Fruit fly (Drosophila melanogaster) whole organism, embryonic: ENCODE measurements around the gene Utx.

ENCODE experiments used
- Atf3 ChIP-seq: fragments of 200-800 bp; sonication (Bioruptor generic); optimal IDR thresholded peaks from 3 replicates; lab custom pipeline; 2016; ENCODE audit warnings: missing biosample characterization, missing genetic modification characterization
- CG10147 ChIP-seq: fragments of 200-800 bp; sonication (Bioruptor generic); optimal IDR thresholded peaks from 2 replicates; lab custom pipeline; 2019; ENCODE audit warnings: missing biosample characterization, mild to moderate bottlenecking, missing genetic modification characterization, moderate library complexity
- CG10462 ChIP-seq: fragments of 200-800 bp; sonication (Bioruptor generic); optimal IDR thresholded peaks from 2 replicates; lab custom pipeline; 2016; ENCODE audit warnings: missing biosample characterization, missing genetic modification characterization
- CG12744 ChIP-seq: fragments of 200-800 bp; sonication (Bioruptor generic); optimal IDR thresholded peaks from 2 replicates; lab custom pipeline; 2016; ENCODE audit warnings: missing biosample characterization, missing genetic modification characterization
- CG13424 ChIP-seq: fragments of 200-800 bp; sonication (Bioruptor generic); optimal IDR thresholded peaks from 2 replicates; lab custom pipeline; 2019; ENCODE audit warnings: missing biosample characterization, mild to moderate bottlenecking, missing genetic modification characterization, moderate library complexity
- CG13624 ChIP-seq: fragments of 200-800 bp; sonication (Bioruptor generic); optimal IDR thresholded peaks from 2 replicates; lab custom pipeline; 2016; ENCODE audit warnings: missing biosample characterization, missing genetic modification characterization
- CG14014 ChIP-seq: fragments of 200-800 bp; sonication (Bioruptor generic); IDR thresholded peaks from 2 replicates; pipeline ENCODE4 v1.3.6; 2022; ENCODE audit warnings: missing biosample characterization, missing genetic modification characterization
- CG1529 ChIP-seq: fragments of 200-800 bp; sonication (Bioruptor generic); optimal IDR thresholded peaks from 3 replicates; lab custom pipeline; 2018; ENCODE audit warnings: missing biosample characterization, missing genetic modification characterization
- CG16813 ChIP-seq: fragments of 200-800 bp; sonication (Bioruptor generic); IDR thresholded peaks from 3 replicates; pipeline ENCODE4 v1.3.6; 2022; ENCODE audit warnings: missing biosample characterization, missing genetic modification characterization; ENCODE audit not compliant: partially characterized antibody
- CG2120 ChIP-seq: fragments of 200-800 bp; sonication (Bioruptor generic); optimal IDR thresholded peaks from 3 replicates; lab custom pipeline; 2016; ENCODE audit warnings: missing biosample characterization, missing genetic modification characterization
- CG31388 ChIP-seq: fragments of 200-800 bp; sonication (Bioruptor generic); optimal IDR thresholded peaks from 2 replicates; lab custom pipeline; 2016; ENCODE audit warnings: missing biosample characterization, missing genetic modification characterization
- CG33557 ChIP-seq: fragments of 200-800 bp; sonication (Bioruptor generic); optimal IDR thresholded peaks from 2 replicates; lab custom pipeline; 2019; ENCODE audit warnings: missing biosample characterization, mild to moderate bottlenecking, missing genetic modification characterization, moderate library complexity
- CG34224 ChIP-seq: fragments of 200-800 bp; sonication (Bioruptor generic); IDR thresholded peaks from 3 replicates; pipeline ENCODE4 v1.3.6; 2022; ENCODE audit warnings: missing biosample characterization, missing genetic modification characterization; ENCODE audit not compliant: partially characterized antibody
- CG7357 ChIP-seq: fragments of 200-800 bp; sonication (Bioruptor generic); IDR thresholded peaks from 3 replicates; pipeline ENCODE4 v1.3.6; 2022; ENCODE audit warnings: missing biosample characterization, missing genetic modification characterization
- CG8924 ChIP-seq: fragments of 200-800 bp; optimal IDR thresholded peaks from 3 replicates; lab custom pipeline; 2019; ENCODE audit warnings: missing biosample characterization, mild to moderate bottlenecking, missing genetic modification characterization, moderate library complexity
- Chrac-16 ChIP-seq: fragments of 200-800 bp; sonication (Bioruptor generic); optimal IDR thresholded peaks from 3 replicates; lab custom pipeline; 2016; ENCODE audit warnings: missing biosample characterization, missing genetic modification characterization
- D ChIP-seq, 2 experiments: fragments of 200-800 bp in 1 of 2; fragments of >200 bp in 1 of 2; sonication (Bioruptor generic) in 1 of 2; optimal IDR thresholded peaks; 2 replicates in 1 of 2; 3 replicates in 1 of 2; lab custom pipeline; 2017; ENCODE audit warnings: mild to moderate bottlenecking in 1 of 2, missing biosample characterization in 1 of 2, missing genetic modification characterization in 1 of 2, missing genetic modification reagents in 1 of 2
- Dfd ChIP-seq, 2 experiments: fragments of >200 bp; optimal IDR thresholded peaks; 2 replicates each; lab custom pipeline; 2017; ENCODE audit warnings: missing biosample characterization in 2 of 2, missing genetic modification characterization in 2 of 2
- Drgx ChIP-seq: fragments of 200-800 bp; sonication (Bioruptor generic); IDR thresholded peaks from 2 replicates; pipeline ENCODE4 v1.3.6; 2022; ENCODE audit warnings: missing biosample characterization, missing genetic modification characterization
- Fer2 ChIP-seq: fragments of 200-800 bp; sonication (Bioruptor generic); optimal IDR thresholded peaks from 2 replicates; lab custom pipeline; 2018; ENCODE audit warnings: missing biosample characterization, mild to moderate bottlenecking, missing genetic modification characterization, moderate library complexity
- Hr51 ChIP-seq, 2 experiments: fragments of 200-800 bp; sonication (Bioruptor generic); optimal IDR thresholded peaks; 2 replicates in 1 of 2; 3 replicates in 1 of 2; lab custom pipeline; 2016 to 2018; ENCODE audit warnings: missing biosample characterization in 2 of 2, missing genetic modification characterization in 2 of 2, mild to moderate bottlenecking in 1 of 2, moderate library complexity in 1 of 2
- Lhr ChIP-seq: fragments of 200-800 bp; sonication (Bioruptor generic); optimal IDR thresholded peaks from 3 replicates; lab custom pipeline; 2017; ENCODE audit warnings: mild to moderate bottlenecking, missing biosample characterization, missing genetic modification reagents, missing genetic modification characterization
- Meics ChIP-seq: fragments of 200-800 bp; sonication (Bioruptor generic); optimal IDR thresholded peaks from 2 replicates; lab custom pipeline; 2017; ENCODE audit warnings: missing biosample characterization, mild to moderate bottlenecking, missing genetic modification characterization
- NC2α ChIP-seq: fragments of 200-800 bp; sonication (Bioruptor generic); optimal IDR thresholded peaks from 2 replicates; lab custom pipeline; 2016; ENCODE audit warnings: missing biosample characterization, missing genetic modification characterization
- Nf-YA ChIP-seq: fragments of 200-800 bp; sonication (Bioruptor generic); IDR thresholded peaks from 2 replicates; pipeline ENCODE4 v1.3.6; 2022; ENCODE audit warnings: missing biosample characterization, missing genetic modification characterization
- Oli ChIP-seq: fragments of 200-800 bp; sonication (Bioruptor generic); optimal IDR thresholded peaks from 2 replicates; lab custom pipeline; 2018; ENCODE audit warnings: missing biosample characterization, mild to moderate bottlenecking, missing genetic modification characterization, moderate library complexity
- Pdp1 ChIP-seq, 2 experiments: fragments of 200-800 bp; sonication (Bioruptor generic); optimal IDR thresholded peaks; 3 replicates each; lab custom pipeline; 2016; ENCODE audit warnings: missing biosample characterization in 2 of 2, missing genetic modification characterization in 2 of 2, mild to moderate bottlenecking in 1 of 2, moderate library complexity in 1 of 2
- Ravus ChIP-seq: fragments of 200-800 bp; sonication (Bioruptor generic); IDR thresholded peaks from 2 replicates; pipeline ENCODE4 v1.3.6; 2022; ENCODE audit warnings: missing biosample characterization, missing genetic modification characterization
- Sry-δ ChIP-seq: fragments of 200-800 bp; sonication (Bioruptor generic); optimal IDR thresholded peaks from 2 replicates; lab custom pipeline; 2016; ENCODE audit warnings: missing biosample characterization, missing genetic modification characterization
- Tbp ChIP-seq: fragments of >200 bp; optimal IDR thresholded peaks from 2 replicates; lab custom pipeline; 2018; ENCODE audit warnings: missing biosample characterization, missing genetic modification characterization
- abd-A ChIP-seq: fragments of 200-800 bp; sonication (Bioruptor generic); optimal IDR thresholded peaks from 3 replicates; lab custom pipeline; 2019; ENCODE audit warnings: missing biosample characterization, mild to moderate bottlenecking, missing genetic modification characterization, moderate library complexity
- cg ChIP-seq: fragments of 200-800 bp; sonication (Bioruptor generic); optimal IDR thresholded peaks from 3 replicates; lab custom pipeline; 2019; ENCODE audit warnings: missing biosample characterization, mild to moderate bottlenecking, missing genetic modification characterization, moderate library complexity
- ci ChIP-seq: fragments of 200-800 bp; sonication (Bioruptor generic); IDR thresholded peaks from 3 replicates; pipeline ENCODE4 v1.3.6; 2022; ENCODE audit warnings: missing biosample characterization, missing genetic modification characterization
- dysf ChIP-seq: fragments of 200-800 bp; sonication (Bioruptor generic); IDR thresholded peaks from 3 replicates; pipeline ENCODE4 v1.3.6; 2022; ENCODE audit warnings: missing biosample characterization, missing genetic modification characterization
- en ChIP-seq: fragments of 200-800 bp; sonication (Bioruptor generic); optimal IDR thresholded peaks from 2 replicates; lab custom pipeline; 2016; ENCODE audit warnings: missing biosample characterization, missing genetic modification characterization
- ham ChIP-seq: fragments of 200-800 bp; sonication (Bioruptor generic); IDR thresholded peaks from 2 replicates; pipeline ENCODE4 v1.3.6; 2022; ENCODE audit warnings: missing biosample characterization, missing genetic modification characterization
- hb ChIP-seq: fragments of 200-800 bp; sonication (Bioruptor generic); IDR thresholded peaks from 3 replicates; pipeline ENCODE4 v1.3.6; 2022; ENCODE audit warnings: missing biosample characterization, missing genetic modification characterization; ENCODE audit not compliant: partially characterized antibody
- luna ChIP-seq: fragments of 200-800 bp; sonication (Bioruptor generic); optimal IDR thresholded peaks from 2 replicates; lab custom pipeline; 2016; ENCODE audit warnings: missing biosample characterization, missing genetic modification characterization
- nau ChIP-seq: fragments of 200-800 bp; sonication (Bioruptor generic); optimal IDR thresholded peaks from 3 replicates; lab custom pipeline; 2017; ENCODE audit warnings: missing biosample characterization, mild to moderate bottlenecking, missing genetic modification characterization, missing genetic modification reagents
- row ChIP-seq: fragments of 200-800 bp; sonication (Bioruptor generic); IDR thresholded peaks from 3 replicates; pipeline ENCODE4 v1.3.6; 2022; ENCODE audit warnings: missing biosample characterization, missing genetic modification characterization
- salm ChIP-seq: fragments of 200-800 bp; sonication (Bioruptor generic); optimal IDR thresholded peaks from 2 replicates; lab custom pipeline; 2018; ENCODE audit warnings: missing biosample characterization, mild to moderate bottlenecking, missing genetic modification characterization
- sc ChIP-seq, 3 experiments: fragments of >200 bp in 2 of 3; fragments of 200-800 bp in 1 of 3; sonication (Bioruptor generic) in 1 of 3; optimal IDR thresholded peaks; 2 replicates in 2 of 3; 3 replicates in 1 of 3; lab custom pipeline; 2017; ENCODE audit warnings: mild to moderate bottlenecking in 1 of 3, missing biosample characterization in 1 of 3, missing genetic modification characterization in 1 of 3, missing genetic modification reagents in 1 of 3
- scrt ChIP-seq: fragments of 200-800 bp; sonication (Bioruptor generic); optimal IDR thresholded peaks from 2 replicates; lab custom pipeline; 2018; ENCODE audit warnings: missing biosample characterization, mild to moderate bottlenecking, missing genetic modification characterization, moderate library complexity
- sens ChIP-seq: fragments of 200-800 bp; sonication (Bioruptor generic); peaks from one replicate; lab custom pipeline; 2016; ENCODE audit warnings: missing biosample characterization, missing genetic modification characterization
- sqz ChIP-seq: fragments of 200-800 bp; sonication (Bioruptor generic); optimal IDR thresholded peaks from 3 replicates; lab custom pipeline; 2018; ENCODE audit warnings: missing biosample characterization, mild to moderate bottlenecking, missing genetic modification characterization
- stc ChIP-seq: fragments of 200-800 bp; sonication (Bioruptor generic); IDR thresholded peaks from 2 replicates; pipeline ENCODE4 v1.3.6; 2022; ENCODE audit warnings: missing biosample characterization, missing genetic modification characterization
- stwl ChIP-seq: fragments of 200-800 bp; sonication (Bioruptor generic); optimal IDR thresholded peaks from 3 replicates; lab custom pipeline; 2018; ENCODE audit warnings: missing biosample characterization, mild to moderate bottlenecking, missing genetic modification characterization, moderate library complexity
- trem ChIP-seq: fragments of 200-800 bp; optimal IDR thresholded peaks from 3 replicates; lab custom pipeline; 2019; ENCODE audit warnings: missing biosample characterization, mild to moderate bottlenecking, missing genetic modification characterization, moderate library complexity
- zfh1 ChIP-seq: fragments of 200-800 bp; sonication (Bioruptor generic); IDR thresholded peaks from 3 replicates; pipeline ENCODE4 v1.3.6; 2022; ENCODE audit warnings: missing biosample characterization, missing genetic modification characterization

The Utx gene

dm6 chr2L:10299810-10300147 is 21.2 kb upstream of the Utx start, which contains the start of gene CYLD (continued):
- TF ChIP-seq Lhr (GFP tag; lab: Kevin White, UChicago) (peak; percentile 23), sens (GFP tag; lab: Kevin White, UChicago) (peak; percentile 96), sc (optimal IDR thresholded peaks at IDR 0.05; lab: Kevin White, UChicago) (no peak), sc (GFP tag; optimal IDR thresholded peaks at IDR 0.05; lab: Kevin White, UChicago) (peak; percentile 13), Oli (tag; lab: Kevin White, UChicago) (peak; percentile 59), CG31388 (peak; percentile 19), abd-A (no peak), NC2α (no peak), CG8924 (peak; percentile 83), Tbp (GFP tag; lab: Kevin White, UChicago) (no peak), Atf3 (no peak), CG13424 (tag; lab: Kevin White, UChicago) (peak; percentile 79), row (GFP tag; lab: Robert Waterston, UW) (peak; percentile 77), CG14014 (GFP tag; lab: Robert Waterston, UW) (peak; percentile 76; the same call in 1 of the 2 replicates), en (no peak), hb (GFP tag; lab: Robert Waterston, UW) (no peak), Chrac-16 (GFP tag; lab: Kevin White, UChicago) (peak; percentile 60), Meics (GFP tag; lab: Kevin White, UChicago) (peak; percentile 76), salm (peak; percentile 63), scrt (GFP tag; lab: Kevin White, UChicago) (no peak), stc (GFP tag; lab: Robert Waterston, UW) (peak; percentile 77), trem (tag; lab: Kevin White, UChicago) (peak; percentile 75), Sry-δ (GFP tag; lab: Kevin White, UChicago) (peak; percentile 39), CG12744 (GFP tag; lab: Kevin White, UChicago) (no peak), dysf (GFP tag; lab: Robert Waterston, UW) (peak; percentile 62; the same call in 1 of the 3 replicates), CG2120 (GFP tag; lab: Kevin White, UChicago) (peak; percentile 76), CG13624 (GFP tag; lab: Kevin White, UChicago) (peak; percentile 44), Dfd (GFP tag; optimal IDR thresholded peaks at IDR 0.05; lab: Kevin White, UChicago) (no peak), zfh1 (GFP tag; lab: Robert Waterston, UW) (peak; percentile 81), ham (GFP tag; lab: Robert Waterston, UW) (no peak), Nf-YA (0 out of 2 replicates have a peak, but pooled peaks have one; percentile 35), luna (GFP tag; lab: Kevin White, UChicago) (no peak), CG16813 (GFP tag; lab: Robert Waterston, UW) (no peak), cg (no peak), stwl (tag; lab: Kevin White, UChicago) (peak; percentile 67), Pdp1 (GFP tag; optimal IDR thresholded peaks at IDR 0.05; lab: Kevin White, UChicago) (peak in 1 of 2 experiments; percentile 26), Hr51 (GFP tag; optimal IDR thresholded peaks at IDR 0.05; lab: Kevin White, UChicago) (peak in 1 of 2 experiments; percentile 81), D (optimal IDR thresholded peaks at IDR 0.05; lab: Kevin White, UChicago) (no peak), D (GFP tag; optimal IDR thresholded peaks at IDR 0.05; lab: Kevin White, UChicago) (peak; percentile 29), Ravus (GFP tag; lab: Robert Waterston, UW) (no peak; the same call in 1 of the 2 replicates), Fer2 (tag; lab: Kevin White, UChicago) (peak; percentile 19), sqz (GFP tag; lab: Kevin White, UChicago) (peak; percentile 50), CG34224 (peak; percentile 35; the same call in 1 of the 3 replicates), Drgx (peak; percentile 68), CG10462 (peak; percentile 24), ci (GFP tag; lab: Robert Waterston, UW) (peak; percentile 83; the same call in 1 of the 3 replicates), CG1529 (peak; percentile 25), CG7357 (0 out of 3 replicates have a peak, but pooled peaks have one; percentile 18), CG10147 (peak; percentile 61), CG33557 (GFP tag; lab: Kevin White, UChicago) (peak; percentile 6), nau (GFP tag; lab: Kevin White, UChicago) (no peak)
